Fruit fly (Drosophila melanogaster): Measurements from ENCODE around the gene Hecw.

Hecw gene

dm6 chrX:9584948-9585315 is 23.8 kb upstream of the Hecw start:
- TF ChIP-seq CG17801 (GFP tag; optimal IDR thresholded peaks at IDR 0.05; ENCODE audit: partially characterized antibody): no peak

dm6 chrX:9585359-9586002 is 23.3 kb upstream of the Hecw start, which contains the start of gene Hex-A:
Hex-A (plus strand) TSS chrX:9585675.
- peak; percentile 100 for TF ChIP-seq CG17801 (GFP tag; optimal IDR thresholded peaks at IDR 0.05; ENCODE audit: partially characterized antibody)

dm6 chrX:9586038-9586437 is 22.7 kb upstream of the Hecw start:
- no peak for TF ChIP-seq CG17801 (GFP tag; optimal IDR thresholded peaks at IDR 0.05; ENCODE audit: partially characterized antibody)

dm6 chrX:9586627-9587026 is 22.1 kb upstream of the Hecw start:
- no peak for TF ChIP-seq CG17801 (GFP tag; optimal IDR thresholded peaks at IDR 0.05; ENCODE audit: partially characterized antibody)

dm6 chrX:9587881-9588280 is 20.9 kb upstream of the Hecw start:
- TF ChIP-seq CG17801 (GFP tag; optimal IDR thresholded peaks at IDR 0.05; ENCODE audit: partially characterized antibody): no peak

- peak; percentile 94 for TF ChIP-seq CG17801 (GFP tag; optimal IDR thresholded peaks at IDR 0.05; ENCODE audit: partially characterized antibody)
Observed at dm6 chrX:9589928-9590327, 18.8 kb upstream of the Hecw start.

dm6 chrX:9590592-9590991 is 18.2 kb upstream of the Hecw start:
- no peak for TF ChIP-seq CG17801 (GFP tag; optimal IDR thresholded peaks at IDR 0.05; ENCODE audit: partially characterized antibody)

dm6 chrX:9594446-9594845 is 14.3 kb upstream of the Hecw start:
- no peak for TF ChIP-seq CG17801 (GFP tag; optimal IDR thresholded peaks at IDR 0.05; ENCODE audit: partially characterized antibody)

- TF ChIP-seq CG17801 (GFP tag; optimal IDR thresholded peaks at IDR 0.05; ENCODE audit: partially characterized antibody): no peak
Observed at dm6 chrX:9595312-9595931, 13.3 kb upstream of the Hecw start.

- TF ChIP-seq CG17801 (GFP tag; optimal IDR thresholded peaks at IDR 0.05; ENCODE audit: partially characterized antibody): no peak
Observed at dm6 chrX:9598106-9598505, 10.6 kb upstream of the Hecw start.

- no peak for TF ChIP-seq CG17801 (GFP tag; optimal IDR thresholded peaks at IDR 0.05; ENCODE audit: partially characterized antibody)
Observed at dm6 chrX:9599158-9600082, 9.3 kb upstream of the Hecw start.

dm6 chrX:9600083-9600817 is 8.5 kb upstream of the Hecw start:
- TF ChIP-seq CG17801 (GFP tag; optimal IDR thresholded peaks at IDR 0.05; ENCODE audit: partially characterized antibody): no peak

- TF ChIP-seq CG17801 (GFP tag; optimal IDR thresholded peaks at IDR 0.05; ENCODE audit: partially characterized antibody): peak; percentile 50
Observed at dm6 chrX:9600818-9601732, 7.7 kb upstream of the Hecw start, which contains the start of gene Gga. Gga (plus strand) TSS chrX:9601030.

dm6 chrX:9605783-9606182 is 3.0 kb upstream of the Hecw start, which contains the start of gene Lst8:
Lst8 (minus strand) TSS chrX:9605969.
- peak; percentile 51 for TF ChIP-seq CG17801 (GFP tag; optimal IDR thresholded peaks at IDR 0.05; ENCODE audit: partially characterized antibody)

Measured in ovary, adult (tissue).